Worm (Caenorhabditis elegans) whole organism, early embryonic: ENCODE data around the gene unc-17.

Source experiments
- B0310.2 ChIP-seq: sonication (generic microtip); optimal IDR thresholded peaks from 2 replicates; lab custom pipeline; 2016; ENCODE audit warnings: mild to moderate bottlenecking, missing genetic modification characterization, missing compliant biosample characterization
- ama-1 ChIP-seq: fragments of 150-350 bp; optimal IDR thresholded peaks from 2 replicates; lab custom pipeline; 2014
- ceh-36 ChIP-seq: sonication (generic microtip); optimal IDR thresholded peaks from 2 replicates; lab custom pipeline; 2016; ENCODE audit warnings: missing genetic modification characterization, inconsistent platforms, missing compliant biosample characterization
- flt-1 ChIP-seq: fragments of 200-800 bp; sonication (Bioruptor generic); IDR thresholded peaks from 2 replicates; pipeline ENCODE4 v1.3.6; 2022; ENCODE audit warnings: missing genetic modification characterization, missing compliant biosample characterization
- hmbx-1 ChIP-seq: sonication (generic microtip); optimal IDR thresholded peaks from 2 replicates; lab custom pipeline; 2016; ENCODE audit warnings: mild to moderate bottlenecking, missing genetic modification characterization, missing compliant biosample characterization
- hmg-4 ChIP-seq: fragments of 200-800 bp; sonication (Bioruptor generic); optimal IDR thresholded peaks from 2 replicates; lab custom pipeline; 2018; ENCODE audit warnings: mild to moderate bottlenecking, missing genetic modification characterization, missing compliant biosample characterization
- tbx-11 ChIP-seq: fragments of 200-800 bp; sonication (Bioruptor generic); IDR thresholded peaks from 2 replicates; pipeline ENCODE4 v1.3.6; 2022; ENCODE audit warnings: missing genetic modification characterization, missing compliant biosample characterization
- tra-4 ChIP-seq: sonication (generic microtip); optimal IDR thresholded peaks from 2 replicates; lab custom pipeline; 2017; ENCODE audit warnings: missing genetic modification characterization, missing compliant biosample characterization

DNA sequence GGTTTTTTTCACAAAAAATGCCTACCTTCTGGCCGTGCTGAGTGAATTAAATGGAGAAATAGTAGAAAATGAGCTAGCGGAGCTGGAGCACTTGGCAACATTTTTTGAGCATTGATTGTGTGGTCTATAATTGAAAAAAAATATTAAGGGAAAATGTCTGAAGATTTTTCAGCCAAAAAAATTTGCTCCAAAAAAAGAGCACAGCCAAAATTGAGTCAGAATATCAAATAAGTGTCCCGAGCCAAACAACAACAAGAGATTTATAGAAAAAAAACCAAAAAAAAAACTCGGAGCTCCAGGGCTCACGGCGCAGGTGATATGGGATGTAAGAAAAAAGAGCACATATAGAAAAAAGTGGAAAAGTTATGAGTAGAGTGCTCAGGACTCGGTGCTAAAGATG lies 44.1 kb upstream of the unc-17 start, which contains the start of gene fmil-1:
- no peak for TF ChIP-seq hmbx-1 (tag; lab: Kevin White, UChicago)
- TF ChIP-seq ama-1 (lab: Kevin White, UChicago), result no peak
- no peak for TF ChIP-seq hmg-4 (GFP tag; lab: Kevin White, UChicago)
- TF ChIP-seq B0310.2 (tag; lab: Kevin White, UChicago), result no peak
- no peak for TF ChIP-seq tbx-11
- TF ChIP-seq tra-4 (tag; lab: Kevin White, UChicago), result no peak
- TF ChIP-seq ceh-36 (tag; lab: Kevin White, UChicago), result no peak
- no peak for TF ChIP-seq flt-1 (GFP tag; lab: Robert Waterston, UW)
